Fruit fly (Drosophila melanogaster) S2 (cell line): ENCODE results near the gene CG15646.

Experiments used
- CG8478 ChIP-seq: fragments of >200 bp; optimal IDR thresholded peaks from 2 replicates; lab custom pipeline; 2018
- CTCF ChIP-seq, 2 experiments: fragments of >200 bp; optimal IDR thresholded peaks; 2 replicates each; lab custom pipeline; 2018

DNA sequence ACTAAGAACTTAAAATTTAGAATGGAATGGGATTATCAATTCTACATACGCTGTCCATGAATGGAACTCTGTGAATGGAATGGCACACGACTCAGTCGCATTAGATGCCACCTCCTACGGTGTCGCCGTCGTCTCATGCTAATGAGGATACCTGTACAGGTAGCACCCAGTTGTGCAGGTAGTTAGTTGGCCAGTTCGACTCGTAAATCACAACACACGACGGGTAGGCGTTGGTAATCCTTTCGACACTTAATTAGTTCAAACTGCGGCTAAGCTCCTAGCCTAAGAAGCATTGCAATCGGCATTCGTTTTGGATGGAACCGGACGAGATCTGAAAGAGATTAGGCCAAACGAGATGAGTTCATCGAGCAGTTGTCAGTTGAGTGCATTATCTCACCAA lies 13.6 kb upstream of the CG15646 start:
- TF ChIP-seq CG8478 (lab: Kevin White, UChicago) (no peak), CTCF (optimal IDR thresholded peaks at IDR 0.05; lab: Kevin White, UChicago) (no peak)
